Fruit fly (Drosophila melanogaster): Measurements from ENCODE around the gene CG7886.
A peak's percentile ranks its signal among the peaks of the same experiment; 100 is the strongest.

Gene CG7886

dm6 chr3R:14652301-14652880, 10.0 kb upstream of the CG7886 start (continued):
- TF ChIP-seq kni (GFP tag; optimal IDR thresholded peaks at IDR 0.05) (peak; percentile 75), Med (GFP tag) (peak; percentile 63), fru (optimal IDR thresholded peaks at IDR 0.05) (no peak), CG16813 (GFP tag; IDR thresholded peaks at IDR 0.05; ENCODE audit: partially characterized antibody) (no peak), CG2875 (GFP tag; optimal IDR thresholded peaks at IDR 0.05) (no peak), CrebB (tag; optimal IDR thresholded peaks at IDR 0.05) (no peak), BtbVII (GFP tag; optimal IDR thresholded peaks at IDR 0.05) (no peak), CG10147 (GFP tag; optimal IDR thresholded peaks at IDR 0.05) (no peak), CG12219 (GFP tag; optimal IDR thresholded peaks at IDR 0.05) (no peak), CG16815 (GFP tag; optimal IDR thresholded peaks at IDR 0.05) (no peak), CG32532 (GFP tag; IDR thresholded peaks at IDR 0.05) (0 out of 2 replicates have a peak, but pooled peaks have one; percentile 14), tup (GFP tag; optimal IDR thresholded peaks at IDR 0.05) (no peak), gcm (GFP tag; optimal IDR thresholded peaks at IDR 0.05) (peak; percentile 50), ac (GFP tag; optimal IDR thresholded peaks at IDR 0.05) (no peak), wor (GFP tag; IDR thresholded peaks at IDR 0.05) (no peak), Hr3 (GFP tag; optimal IDR thresholded peaks at IDR 0.05) (no peak), dpn (GFP tag; optimal IDR thresholded peaks at IDR 0.05) (no peak), fu2 (GFP tag; optimal IDR thresholded peaks at IDR 0.05) (no peak), zen2 (GFP tag; IDR thresholded peaks at IDR 0.05; ENCODE audit: partially characterized antibody) (no peak), MESR4 (GFP tag; optimal IDR thresholded peaks at IDR 0.05) (no peak), Rx (GFP tag; IDR thresholded peaks at IDR 0.05) (no peak), pnt (GFP tag; optimal IDR thresholded peaks at IDR 0.05) (no peak), CG9932 (GFP tag; IDR thresholded peaks at IDR 0.05) (0 out of 2 replicates have a peak, but pooled peaks have one; percentile 29), H15 (GFP tag; IDR thresholded peaks at IDR 0.05) (no peak), CG7786 (GFP tag; optimal IDR thresholded peaks at IDR 0.05) (no peak), CG12391 (tag; optimal IDR thresholded peaks at IDR 0.05) (no peak), CG7556 (GFP tag; optimal IDR thresholded peaks at IDR 0.05) (no peak), Dek (tag; optimal IDR thresholded peaks at IDR 0.05) (no peak), CG1602 (GFP tag; optimal IDR thresholded peaks at IDR 0.05) (no peak), stc (GFP tag; IDR thresholded peaks at IDR 0.05) (0 out of 2 replicates have a peak, but pooled peaks have one; percentile 9), Doc2 (GFP tag; IDR thresholded peaks at IDR 0.05) (no peak), Fer2 (tag; optimal IDR thresholded peaks at IDR 0.05) (no peak), Xrp1 (GFP tag; IDR thresholded peaks at IDR 0.05) (no peak), CG3281 (GFP tag; optimal IDR thresholded peaks at IDR 0.05) (no peak), Nf-YC (tag; optimal IDR thresholded peaks at IDR 0.05) (no peak), pita (GFP tag; optimal IDR thresholded peaks at IDR 0.05) (no peak), CG17359 (tag; optimal IDR thresholded peaks at IDR 0.05) (no peak), CG1647 (GFP tag; optimal IDR thresholded peaks at IDR 0.05) (no peak), tap (tag; optimal IDR thresholded peaks at IDR 0.05) (no peak), chm (GFP tag; IDR thresholded peaks at IDR 0.05) (0 out of 2 replicates have a peak, but pooled peaks have one; percentile 42), CG2199 (GFP tag; IDR thresholded peaks at IDR 0.05) (peak; percentile 100), CG4282 (GFP tag; optimal IDR thresholded peaks at IDR 0.05) (no peak), pum (GFP tag; optimal IDR thresholded peaks at IDR 0.05) (no peak), Trl (optimal IDR thresholded peaks at IDR 0.05) (no peak), Trl (GFP tag; optimal IDR thresholded peaks at IDR 0.05) (no peak), CG13424 (tag; optimal IDR thresholded peaks at IDR 0.05) (no peak), ab (GFP tag; optimal IDR thresholded peaks at IDR 0.05) (no peak), Antp (GFP tag; optimal IDR thresholded peaks at IDR 0.05) (no peak), CG13894 (tag; optimal IDR thresholded peaks at IDR 0.05) (peak; percentile 6), HLHmδ (GFP tag; optimal IDR thresholded peaks at IDR 0.05) (no peak), bab2 (GFP tag; optimal IDR thresholded peaks at IDR 0.05) (no peak), pb (GFP tag; optimal IDR thresholded peaks at IDR 0.05) (no peak)

Data from whole organism, embryonic.